Worm (Caenorhabditis elegans): Measurements from ENCODE around the gene dnj-25.

DNA sequence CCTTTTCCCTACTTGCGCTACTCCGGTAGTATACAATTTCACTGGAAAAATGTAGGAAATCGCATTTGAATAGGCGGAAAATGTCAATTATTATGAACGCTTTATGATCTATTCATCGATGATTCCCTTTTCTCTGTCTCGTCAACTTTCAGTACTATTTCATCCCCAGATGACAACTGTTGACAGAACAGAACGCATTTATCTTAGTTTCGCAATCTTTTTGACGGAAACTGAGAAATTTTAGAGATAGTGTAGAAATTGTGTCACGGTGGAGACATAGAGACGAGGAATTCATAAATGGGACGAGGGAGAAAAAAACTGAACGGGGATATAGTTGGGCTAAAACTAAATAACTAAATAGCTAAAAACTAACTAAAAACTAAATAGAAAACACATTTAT, 27.6 kb upstream of the dnj-25 start:
- TF ChIP-seq flt-1 (GFP tag; IDR thresholded peaks at IDR 0.05), result no peak
- TF ChIP-seq ztf-29 (GFP tag; IDR thresholded peaks at IDR 0.05), result no peak
- no peak for TF ChIP-seq ref-1 (GFP tag; conservative IDR thresholded peaks at IDR 0.05)
- TF ChIP-seq ztf-23 (GFP tag; IDR thresholded peaks at IDR 0.05), result no peak
- TF ChIP-seq med-1 (GFP tag; optimal IDR thresholded peaks at IDR 0.05; ENCODE audit: insufficient read depth), result no peak
- no peak for TF ChIP-seq T22C8.4 (GFP tag; IDR thresholded peaks at IDR 0.05)
- TF ChIP-seq klf-2 (GFP tag; conservative IDR thresholded peaks at IDR 0.05), result no peak
- TF ChIP-seq cog-1 (tag; optimal IDR thresholded peaks at IDR 0.05), result no peak

All from whole organism, midembryonic.